Worm (Caenorhabditis elegans): ENCODE data around the gene F58A4.6.

DNA sequence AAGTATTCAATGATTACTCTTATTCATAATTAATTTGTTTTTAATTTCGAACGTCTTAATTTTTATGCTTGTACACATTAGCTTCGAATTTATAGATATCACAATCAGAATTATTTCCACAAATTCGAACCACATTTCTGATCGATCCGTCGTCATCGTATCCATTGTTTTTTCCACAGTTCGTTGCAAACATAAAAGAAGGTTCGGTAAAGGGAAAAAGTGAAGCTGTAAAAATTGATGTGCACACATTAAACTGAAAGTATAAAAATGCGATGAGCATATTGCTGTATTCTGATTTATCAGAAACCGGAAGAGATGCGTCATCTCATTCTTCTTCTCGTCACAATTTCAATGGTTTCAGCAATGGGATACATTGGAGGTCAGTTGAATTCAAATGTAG, 17.2 kb upstream of the F58A4.6 start, which contains the start of gene C48B4.12:
- TF ChIP-seq flt-1 (GFP tag; IDR thresholded peaks at IDR 0.05): no peak
- no peak for TF ChIP-seq ztf-29 (GFP tag; IDR thresholded peaks at IDR 0.05)
- TF ChIP-seq ztf-23 (GFP tag; IDR thresholded peaks at IDR 0.05): no peak
- no peak for TF ChIP-seq klf-2 (GFP tag; conservative IDR thresholded peaks at IDR 0.05)
- no peak for TF ChIP-seq cog-1 (tag; optimal IDR thresholded peaks at IDR 0.05)

All from whole organism, midembryonic.